5 fruit fly cellular contexts compared by ENCODE assay signal in genomic region chr2L:2576565-2577360, dm6.
TF ChIP-seq lines count a peak whose summit lies in the region.

Gene insv, minus strand, starts transcription at chr2L:2576997.

- TF ChIP-seq CTCF in whole organism, embryonic (GFP tag; optimal IDR thresholded peaks at IDR 0.05; lab: Kevin White, UChicago) = no peak

TF ChIP-seq in whole organism, adult, 20 proteins besides CTCF, POLR2A, EP300 and RAD21:
- TF ChIP-seq Clk (GFP tag; optimal IDR thresholded peaks at IDR 0.05; lab: Kevin White, UChicago) = no peak
- peak; percentile 68 for TF ChIP-seq CG14711 (tag; optimal IDR thresholded peaks at IDR 0.05; lab: Kevin White, UChicago)

TF ChIP-seq in whole organism, embryonic, 481 proteins besides CTCF, POLR2A, EP300 and RAD21 (continues in another document):
- TF ChIP-seq Nf-YC (tag; optimal IDR thresholded peaks at IDR 0.05; lab: Kevin White, UChicago) (no peak), ERR (GFP tag; optimal IDR thresholded peaks at IDR 0.05; lab: Kevin White, UChicago) (no peak), Ptx1 (GFP tag; IDR thresholded peaks at IDR 0.05; lab: Robert Waterston, UW) (peak; percentile 37; the same call in 1 of the 2 replicates), Fer2 (tag; optimal IDR thresholded peaks at IDR 0.05; lab: Kevin White, UChicago) (no peak), sens-2 (GFP tag; IDR thresholded peaks at IDR 0.05; lab: Robert Waterston, UW) (no peak), disco-r (GFP tag; optimal IDR thresholded peaks at IDR 0.05; lab: Kevin White, UChicago) (no peak), ara (GFP tag; IDR thresholded peaks at IDR 0.05; lab: Robert Waterston, UW) (no peak), tup (GFP tag; optimal IDR thresholded peaks at IDR 0.05; lab: Kevin White, UChicago) (no peak), Jarid2 (GFP tag; optimal IDR thresholded peaks at IDR 0.05; lab: Kevin White, UChicago) (no peak), cg (GFP tag; optimal IDR thresholded peaks at IDR 0.05; lab: Kevin White, UChicago) (peak; percentile 70), Fer3 (tag; optimal IDR thresholded peaks at IDR 0.05; lab: Kevin White, UChicago) (no peak), sr (GFP tag; IDR thresholded peaks at IDR 0.05; lab: Robert Waterston, UW) (no peak), Vsx1 (GFP tag; optimal IDR thresholded peaks at IDR 0.05; lab: Kevin White, UChicago) (no peak), sc (optimal IDR thresholded peaks at IDR 0.05; lab: Kevin White, UChicago) (no peak), sc (GFP tag; optimal IDR thresholded peaks at IDR 0.05; lab: Kevin White, UChicago) (no peak), CG11398 (GFP tag; optimal IDR thresholded peaks at IDR 0.05; lab: Kevin White, UChicago) (no peak), HmgD (GFP tag; optimal IDR thresholded peaks at IDR 0.05; lab: Kevin White, UChicago) (no peak), CG4707 (GFP tag; optimal IDR thresholded peaks at IDR 0.05; lab: Kevin White, UChicago) (no peak), Hand (GFP tag; optimal IDR thresholded peaks at IDR 0.05; lab: Kevin White, UChicago) (no peak), CG9817 (tag; optimal IDR thresholded peaks at IDR 0.05; lab: Kevin White, UChicago) (no peak), bcd (GFP tag; optimal IDR thresholded peaks at IDR 0.05; lab: Kevin White, UChicago) (no peak), slou (GFP tag; optimal IDR thresholded peaks at IDR 0.05; lab: Kevin White, UChicago) (no peak), CG5180 (GFP tag; optimal IDR thresholded peaks at IDR 0.05; lab: Kevin White, UChicago) (no peak), odd (GFP tag; optimal IDR thresholded peaks at IDR 0.05; lab: Kevin White, UChicago) (no peak)

TF ChIP-seq in whole organism, prepupa, 60 proteins besides CTCF, POLR2A, EP300 and RAD21:
- TF ChIP-seq esn (GFP tag; optimal IDR thresholded peaks at IDR 0.05; lab: Kevin White, UChicago) (peak; percentile 20), Sox14 (GFP tag; optimal IDR thresholded peaks at IDR 0.05; lab: Kevin White, UChicago) (peak; percentile 4), Ets21C (GFP tag; optimal IDR thresholded peaks at IDR 0.05; lab: Kevin White, UChicago) (no peak), Hr39 (GFP tag; optimal IDR thresholded peaks at IDR 0.05; lab: Kevin White, UChicago) (peak; percentile 17)
TF ChIP-seq in whole organism, prepupa: peak in this region for 3.

TF ChIP-seq in whole organism, pupa, 21 proteins besides CTCF, POLR2A, EP300 and RAD21:
- TF ChIP-seq CG15710 (tag; optimal IDR thresholded peaks at IDR 0.05; lab: Kevin White, UChicago) = peak; percentile 3
- no peak for TF ChIP-seq Ets98B (GFP tag; IDR thresholded peaks at IDR 0.05; lab: Robert Waterston, UW)
- TF ChIP-seq EcR (GFP tag; optimal IDR thresholded peaks at IDR 0.05; lab: Kevin White, UChicago) = no peak
- no peak for TF ChIP-seq CG8301 (tag; optimal IDR thresholded peaks at IDR 0.05; lab: Kevin White, UChicago)
- no peak for TF ChIP-seq CG10348 (GFP tag; IDR thresholded peaks at IDR 0.05; lab: Robert Waterston, UW)

TF ChIP-seq in whole organism, wandering third instar larva, 38 proteins besides CTCF, POLR2A, EP300 and RAD21:
- TF ChIP-seq N (GFP tag; optimal IDR thresholded peaks at IDR 0.05; lab: Kevin White, UChicago) = no peak
- TF ChIP-seq HLH106 (tag; optimal IDR thresholded peaks at IDR 0.05; lab: Kevin White, UChicago) = peak; percentile 8
